Worm (Caenorhabditis elegans) whole organism, early embryonic: ENCODE measurements around the gene R04B5.6.

Experiments used
- B0310.2 ChIP-seq: sonication (generic microtip); optimal IDR thresholded peaks from 2 replicates; lab custom pipeline; 2016; ENCODE audit warnings: mild to moderate bottlenecking, missing genetic modification characterization, missing compliant biosample characterization
- F13C5.2 ChIP-seq: sonication (generic microtip); optimal IDR thresholded peaks from 2 replicates; lab custom pipeline; 2017; ENCODE audit warnings: mild to moderate bottlenecking, missing genetic modification characterization, inconsistent platforms, missing compliant biosample characterization
- aly-1 ChIP-seq: sonication (generic microtip); optimal IDR thresholded peaks from 2 replicates; lab custom pipeline; 2016; ENCODE audit warnings: missing genetic modification characterization, missing compliant biosample characterization
- ama-1 ChIP-seq: fragments of 150-350 bp; optimal IDR thresholded peaks from 2 replicates; lab custom pipeline; 2014
- ceh-13 ChIP-seq: fragments of 200-800 bp; sonication (Bioruptor generic); optimal IDR thresholded peaks from 2 replicates; lab custom pipeline; 2018; ENCODE audit warnings: mild to moderate bottlenecking, missing genetic modification characterization, missing compliant biosample characterization
- ceh-36 ChIP-seq: sonication (generic microtip); optimal IDR thresholded peaks from 2 replicates; lab custom pipeline; 2016; ENCODE audit warnings: missing genetic modification characterization, inconsistent platforms, missing compliant biosample characterization
- ets-7 ChIP-seq: sonication (generic microtip); optimal IDR thresholded peaks from 2 replicates; lab custom pipeline; 2016; ENCODE audit warnings: missing genotype, missing genetic modification characterization, missing compliant biosample characterization
- flt-1 ChIP-seq: fragments of 200-800 bp; sonication (Bioruptor generic); IDR thresholded peaks from 2 replicates; pipeline ENCODE4 v1.3.6; 2022; ENCODE audit warnings: missing genetic modification characterization, missing compliant biosample characterization
- hmbx-1 ChIP-seq: sonication (generic microtip); optimal IDR thresholded peaks from 2 replicates; lab custom pipeline; 2016; ENCODE audit warnings: mild to moderate bottlenecking, missing genetic modification characterization, missing compliant biosample characterization
- hmg-4 ChIP-seq: fragments of 200-800 bp; sonication (Bioruptor generic); optimal IDR thresholded peaks from 2 replicates; lab custom pipeline; 2018; ENCODE audit warnings: mild to moderate bottlenecking, missing genetic modification characterization, missing compliant biosample characterization
- hnd-1 ChIP-seq: sonication (generic microtip); optimal IDR thresholded peaks from 2 replicates; lab custom pipeline; 2016; ENCODE audit warnings: missing genetic modification characterization, missing compliant biosample characterization
- pes-1 ChIP-seq: fragments of 200-800 bp; sonication (Bioruptor generic); IDR thresholded peaks from 2 replicates; pipeline ENCODE4 v1.3.6; 2022; ENCODE audit warnings: missing genetic modification reagents, missing genetic modification characterization, missing compliant biosample characterization
- scrt-1 ChIP-seq: fragments of 200-800 bp; sonication (Bioruptor generic); IDR thresholded peaks from 2 replicates; pipeline ENCODE4 v1.3.6; 2022; ENCODE audit warnings: missing genetic modification characterization, missing compliant biosample characterization
- sea-1 ChIP-seq: fragments of 200-800 bp; sonication (Bioruptor generic); conservative IDR thresholded peaks from 2 replicates; pipeline ENCODE4 v1.3.6; 2022; ENCODE audit warnings: missing genetic modification characterization, missing compliant biosample characterization
- tbx-11 ChIP-seq: fragments of 200-800 bp; sonication (Bioruptor generic); IDR thresholded peaks from 2 replicates; pipeline ENCODE4 v1.3.6; 2022; ENCODE audit warnings: missing genetic modification characterization, missing compliant biosample characterization
- tbx-37 ChIP-seq: fragments of 200-800 bp; sonication (Bioruptor generic); conservative IDR thresholded peaks from 2 replicates; pipeline ENCODE4 v1.3.6; 2022; ENCODE audit warnings: missing genetic modification reagents, missing genetic modification characterization, missing compliant biosample characterization
- tra-4 ChIP-seq: sonication (generic microtip); optimal IDR thresholded peaks from 2 replicates; lab custom pipeline; 2017; ENCODE audit warnings: missing genetic modification characterization, missing compliant biosample characterization

R04B5.6 gene

DNA sequence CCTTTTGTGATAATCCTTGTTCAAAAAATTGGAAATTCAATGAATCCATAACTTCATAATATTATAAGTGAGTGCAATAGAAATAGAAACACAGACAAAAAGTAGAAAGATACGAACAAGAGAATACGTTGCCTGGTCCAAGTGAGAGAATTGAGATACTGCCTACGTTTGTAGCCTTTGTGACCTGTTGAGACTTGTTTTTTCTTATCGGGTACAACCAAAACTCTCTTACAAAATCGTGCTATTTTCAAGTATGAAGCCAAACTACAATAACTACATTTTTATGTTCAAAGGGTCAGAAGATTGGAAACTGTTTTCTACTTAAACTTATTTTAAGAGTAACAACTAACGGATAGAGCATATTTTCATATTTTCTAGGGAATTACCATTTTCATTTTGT lies 3.3 kb upstream of the R04B5.6 start, which contains the start of gene nhr-205:
Gene nhr-205, minus strand, starts transcription at position 141 of the 400 bp plus-strand sequence.
- no peak for TF ChIP-seq flt-1 (GFP tag; lab: Robert Waterston, UW)
- TF ChIP-seq ets-7: no peak
- no peak for TF ChIP-seq ceh-36 (tag; lab: Kevin White, UChicago)
- TF ChIP-seq scrt-1 (GFP tag; lab: Robert Waterston, UW): no peak
- no peak for TF ChIP-seq tbx-11
- TF ChIP-seq tra-4 (tag; lab: Kevin White, UChicago): no peak
- TF ChIP-seq pes-1: no peak
- TF ChIP-seq F13C5.2 (tag; lab: Kevin White, UChicago): no peak
- no peak for TF ChIP-seq hnd-1 (tag; lab: Kevin White, UChicago)
- no peak for TF ChIP-seq aly-1 (tag; lab: Kevin White, UChicago)
- TF ChIP-seq ama-1 (lab: Kevin White, UChicago): no peak
- no peak for TF ChIP-seq tbx-37 (GFP tag; lab: Robert Waterston, UW)
- TF ChIP-seq hmg-4: no peak
- no peak for TF ChIP-seq hmbx-1 (tag; lab: Kevin White, UChicago)
- TF ChIP-seq B0310.2: no peak
- TF ChIP-seq sea-1: no peak
- no peak for TF ChIP-seq ceh-13

DNA sequence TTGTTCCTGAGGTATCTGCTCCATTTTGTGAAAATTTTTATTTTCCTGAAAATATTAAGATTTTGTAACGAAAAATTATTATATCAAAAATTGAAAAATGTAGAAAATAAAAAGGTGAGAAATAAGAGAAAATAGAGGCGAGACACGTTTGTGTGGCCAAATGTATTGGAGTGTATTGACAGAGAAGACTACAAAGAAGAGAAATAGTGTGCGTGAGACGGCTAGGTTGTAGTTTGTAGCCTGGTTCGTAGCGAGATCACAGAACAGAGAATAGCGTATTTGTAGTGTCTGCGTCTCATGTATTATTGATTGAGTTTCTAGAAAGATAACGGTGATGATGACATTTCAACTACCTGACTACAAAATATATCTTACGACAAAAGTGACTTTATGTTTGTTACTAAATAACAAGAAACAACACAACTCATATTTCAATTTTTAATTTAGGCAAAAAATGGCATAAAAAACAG lies 930 bp upstream of the R04B5.6 start, which contains the start of gene nhr-12:
Gene nhr-12, minus strand, starts transcription at position 51 of the 470 bp plus-strand sequence.
- no peak for TF ChIP-seq sea-1
- no peak for TF ChIP-seq tbx-11
- no peak for TF ChIP-seq ceh-13
- no peak for TF ChIP-seq aly-1 (tag; lab: Kevin White, UChicago)
- TF ChIP-seq F13C5.2 (tag; lab: Kevin White, UChicago): no peak
- TF ChIP-seq ceh-36 (tag; lab: Kevin White, UChicago): no peak
- TF ChIP-seq hmbx-1 (tag; lab: Kevin White, UChicago): no peak
- TF ChIP-seq tra-4 (tag; lab: Kevin White, UChicago): no peak
- no peak for TF ChIP-seq B0310.2
- TF ChIP-seq pes-1: no peak
- TF ChIP-seq hnd-1 (tag; lab: Kevin White, UChicago): no peak
- TF ChIP-seq scrt-1 (GFP tag; lab: Robert Waterston, UW): no peak
- no peak for TF ChIP-seq ets-7
- TF ChIP-seq hmg-4: no peak
- TF ChIP-seq ama-1 (lab: Kevin White, UChicago): no peak
- TF ChIP-seq flt-1 (GFP tag; lab: Robert Waterston, UW): no peak
- no peak for TF ChIP-seq tbx-37 (GFP tag; lab: Robert Waterston, UW)

DNA sequence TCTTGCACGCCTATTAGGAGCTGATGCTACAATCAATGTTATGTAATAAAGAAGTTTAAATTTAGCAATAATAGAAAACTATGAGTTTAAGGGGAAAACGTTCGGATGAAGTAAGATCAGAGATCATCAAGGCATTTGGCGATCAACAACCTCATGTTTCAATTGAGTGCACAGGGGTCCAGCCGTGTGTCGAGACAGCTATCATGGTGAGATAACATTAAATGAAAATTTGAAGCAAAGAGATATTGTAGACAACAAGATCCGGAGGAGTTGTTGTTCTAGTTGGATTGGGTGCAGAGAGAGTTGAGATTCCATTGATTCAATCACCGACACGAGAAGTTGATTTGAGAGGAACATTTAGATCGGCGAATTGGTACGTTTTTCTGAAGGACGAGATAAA lies 1.2 kb downstream of the R04B5.6 start:
- TF ChIP-seq ets-7 (no peak), tbx-37 (GFP tag; lab: Robert Waterston, UW) (no peak), flt-1 (GFP tag; lab: Robert Waterston, UW) (no peak), F13C5.2 (tag; lab: Kevin White, UChicago) (no peak), hmbx-1 (tag; lab: Kevin White, UChicago) (no peak), B0310.2 (no peak), sea-1 (no peak), hnd-1 (tag; lab: Kevin White, UChicago) (no peak), ceh-13 (no peak), tbx-11 (no peak), ama-1 (lab: Kevin White, UChicago) (no peak), hmg-4 (no peak), tra-4 (tag; lab: Kevin White, UChicago) (no peak)

DNA sequence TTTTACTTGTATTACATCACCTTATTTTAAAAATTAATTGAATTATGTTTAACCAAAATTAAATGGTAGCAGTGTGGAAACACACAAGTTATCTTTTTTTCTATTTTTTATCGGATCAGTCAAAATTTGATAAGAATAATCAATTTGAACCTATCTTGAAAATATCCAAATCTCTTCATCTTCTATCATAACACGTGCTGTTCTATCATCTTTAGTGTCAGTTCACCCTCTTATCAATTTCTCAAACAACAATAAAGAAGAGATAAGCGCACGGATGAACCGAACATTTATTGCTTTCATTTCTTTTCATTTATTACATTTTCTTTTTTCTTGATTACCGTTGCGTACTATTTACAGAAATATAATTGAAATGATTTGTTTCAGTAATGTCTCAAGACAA lies 2.1 kb downstream of the R04B5.6 start, which contains the start of gene R04B5.5:
Gene R04B5.5, plus strand, starts transcription at position 378 of the 400 bp plus-strand sequence.
- TF ChIP-seq flt-1 (GFP tag; lab: Robert Waterston, UW) (no peak), sea-1 (no peak), ceh-13 (no peak), F13C5.2 (tag; lab: Kevin White, UChicago) (no peak), ceh-36 (tag; lab: Kevin White, UChicago) (no peak), aly-1 (tag; lab: Kevin White, UChicago) (no peak), hnd-1 (tag; lab: Kevin White, UChicago) (no peak), pes-1 (no peak), B0310.2 (no peak), hmg-4 (no peak), tra-4 (tag; lab: Kevin White, UChicago) (no peak)

DNA sequence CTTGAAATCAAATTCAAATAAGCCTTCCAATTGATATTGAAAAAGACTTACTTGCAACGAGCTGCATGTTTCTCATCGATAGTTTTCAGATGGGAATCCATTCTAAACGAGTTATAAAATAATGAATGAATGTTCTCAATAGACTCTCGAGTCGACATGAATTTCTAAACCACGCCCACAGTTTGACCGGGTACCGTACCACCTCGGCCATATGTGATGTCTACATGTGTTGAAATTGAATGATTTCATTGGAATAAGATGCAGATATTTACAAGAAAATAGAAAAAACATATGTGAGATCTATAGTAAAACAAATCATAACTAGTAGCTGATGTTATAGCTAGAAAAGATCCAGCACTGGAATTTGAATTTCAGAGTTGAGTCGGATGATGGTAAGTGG lies 5.5 kb downstream of the R04B5.6 start, which contains the start of gene R04B5.7:
Gene R04B5.7, minus strand, starts transcription at position 101 of the 400 bp plus-strand sequence.
- no peak for TF ChIP-seq scrt-1 (GFP tag; lab: Robert Waterston, UW)
- no peak for TF ChIP-seq tbx-11
- TF ChIP-seq ama-1 (lab: Kevin White, UChicago): no peak
- no peak for TF ChIP-seq tra-4 (tag; lab: Kevin White, UChicago)
- no peak for TF ChIP-seq ceh-36 (tag; lab: Kevin White, UChicago)
- no peak for TF ChIP-seq ceh-13
- TF ChIP-seq hmg-4: no peak
- no peak for TF ChIP-seq hnd-1 (tag; lab: Kevin White, UChicago)
- TF ChIP-seq aly-1 (tag; lab: Kevin White, UChicago): no peak
- no peak for TF ChIP-seq pes-1
- no peak for TF ChIP-seq flt-1 (GFP tag; lab: Robert Waterston, UW)
- no peak for TF ChIP-seq tbx-37 (GFP tag; lab: Robert Waterston, UW)
- TF ChIP-seq B0310.2: no peak
- no peak for TF ChIP-seq F13C5.2 (tag; lab: Kevin White, UChicago)
- TF ChIP-seq sea-1: no peak
- TF ChIP-seq ets-7: no peak
- no peak for TF ChIP-seq hmbx-1 (tag; lab: Kevin White, UChicago)

DNA sequence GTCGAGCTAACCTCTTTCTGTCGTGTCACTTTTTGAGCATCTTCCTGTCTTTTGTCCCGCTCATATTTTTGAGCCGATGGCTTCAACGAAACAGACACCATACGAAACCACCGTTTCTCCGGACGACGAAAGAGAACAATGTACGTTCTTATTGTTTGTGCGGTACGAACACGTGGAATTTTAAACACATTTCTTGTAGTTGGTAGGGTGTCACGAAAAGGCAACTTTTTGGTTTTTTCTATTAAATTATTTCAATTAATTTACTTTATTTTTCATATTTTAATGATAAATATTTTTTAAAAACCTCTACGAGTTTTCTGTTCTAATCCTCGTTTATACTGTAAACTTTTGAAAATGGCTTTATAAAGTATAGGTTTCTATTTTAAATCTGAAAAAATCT lies 6.2 kb downstream of the R04B5.6 start, which contains the start of gene R04B5.11:
Gene R04B5.11, minus strand, starts transcription at position 101 of the 400 bp plus-strand sequence.
- TF ChIP-seq ceh-13 (no peak), hmbx-1 (tag; lab: Kevin White, UChicago) (no peak), ama-1 (lab: Kevin White, UChicago) (no peak), ceh-36 (tag; lab: Kevin White, UChicago) (no peak), sea-1 (no peak), pes-1 (no peak), B0310.2 (no peak), hnd-1 (tag; lab: Kevin White, UChicago) (no peak), tra-4 (tag; lab: Kevin White, UChicago) (no peak), scrt-1 (GFP tag; lab: Robert Waterston, UW) (no peak), hmg-4 (no peak), tbx-37 (GFP tag; lab: Robert Waterston, UW) (no peak), flt-1 (GFP tag; lab: Robert Waterston, UW) (no peak)

DNA sequence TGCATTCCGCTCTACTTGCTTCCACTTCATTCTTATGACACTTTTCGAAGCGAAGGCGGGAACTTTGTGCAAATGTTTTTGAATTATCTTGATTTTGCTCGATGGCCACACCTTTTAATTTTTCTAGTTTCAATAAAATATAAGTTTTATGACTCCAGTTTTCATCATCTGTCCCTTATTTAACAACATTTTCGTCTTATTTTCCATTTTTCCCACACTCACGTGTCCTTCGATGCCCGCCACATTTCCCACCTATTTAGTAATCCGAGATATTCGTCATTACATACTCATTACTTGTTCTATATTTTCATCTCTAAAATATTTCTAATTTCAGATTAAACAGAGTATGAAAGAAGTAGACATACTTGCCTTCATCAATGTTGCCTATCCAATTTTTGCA lies 9.4 kb downstream of the R04B5.6 start, which contains the start of gene srd-49:
Gene srd-49, plus strand, starts transcription at position 301 of the 400 bp plus-strand sequence.
- TF ChIP-seq B0310.2: no peak
- TF ChIP-seq pes-1: no peak
- TF ChIP-seq hmg-4: no peak
- no peak for TF ChIP-seq aly-1 (tag; lab: Kevin White, UChicago)
- TF ChIP-seq tbx-11: no peak
- TF ChIP-seq ama-1 (lab: Kevin White, UChicago): no peak
- no peak for TF ChIP-seq F13C5.2 (tag; lab: Kevin White, UChicago)
